Fruit fly (Drosophila melanogaster) whole organism, embryonic: ENCODE measurements around the gene Rab3GAP1.

Experiments
- Atf-2 ChIP-seq: fragments of 200-800 bp; sonication (Bioruptor generic); optimal IDR thresholded peaks from 2 replicates; lab custom pipeline; 2016; ENCODE audit warnings: missing biosample characterization, missing genetic modification characterization
- CG10959 ChIP-seq: fragments of 200-800 bp; sonication (Bioruptor generic); IDR thresholded peaks from 2 replicates; pipeline ENCODE4 v1.3.6; 2022; ENCODE audit warnings: missing biosample characterization, missing genetic modification characterization
- CG11398 ChIP-seq: fragments of 200-800 bp; sonication (Bioruptor generic); optimal IDR thresholded peaks from 2 replicates; lab custom pipeline; 2016; ENCODE audit warnings: missing biosample characterization, missing genetic modification characterization
- CG11695 ChIP-seq: fragments of 200-800 bp; sonication (Bioruptor generic); IDR thresholded peaks from 3 replicates; pipeline ENCODE4 v1.3.6; 2022; ENCODE audit warnings: missing biosample characterization, missing genetic modification characterization
- CG12236 ChIP-seq: fragments of 200-800 bp; sonication (Bioruptor generic); optimal IDR thresholded peaks from 2 replicates; lab custom pipeline; 2016; ENCODE audit warnings: missing biosample characterization, missing genetic modification characterization
- CG13287 ChIP-seq: fragments of 200-800 bp; sonication (Bioruptor generic); IDR thresholded peaks from 2 replicates; pipeline ENCODE4 v1.3.6; 2022; ENCODE audit warnings: missing biosample characterization, missing genetic modification characterization; ENCODE audit not compliant: partially characterized antibody
- CG13775 ChIP-seq: fragments of 200-800 bp; sonication (Bioruptor generic); optimal IDR thresholded peaks from 3 replicates; lab custom pipeline; 2017; ENCODE audit warnings: missing biosample characterization, mild to moderate bottlenecking, missing genetic modification characterization
- CG13894 ChIP-seq: fragments of 200-800 bp; sonication (Bioruptor generic); optimal IDR thresholded peaks from 3 replicates; lab custom pipeline; 2018; ENCODE audit warnings: missing biosample characterization, mild to moderate bottlenecking, missing genetic modification characterization, moderate library complexity
- CG15269 ChIP-seq: fragments of 200-800 bp; sonication (Bioruptor generic); optimal IDR thresholded peaks from 2 replicates; lab custom pipeline; 2018; ENCODE audit warnings: missing biosample characterization, mild to moderate bottlenecking, missing genetic modification characterization, moderate library complexity
- CG16813 ChIP-seq: fragments of 200-800 bp; sonication (Bioruptor generic); IDR thresholded peaks from 3 replicates; pipeline ENCODE4 v1.3.6; 2022; ENCODE audit warnings: missing biosample characterization, missing genetic modification characterization; ENCODE audit not compliant: partially characterized antibody
- CG17361 ChIP-seq: fragments of 200-800 bp; sonication (Bioruptor generic); IDR thresholded peaks from 3 replicates; pipeline ENCODE4 v1.3.6; 2022; ENCODE audit warnings: missing biosample characterization, missing genetic modification characterization
- CG3726 ChIP-seq: fragments of 200-800 bp; sonication (Bioruptor generic); IDR thresholded peaks from 3 replicates; pipeline ENCODE4, ENCODE4 v1.3.6; 2022; ENCODE audit warnings: missing biosample characterization, missing genetic modification characterization
- CG4404 ChIP-seq: fragments of 200-800 bp; sonication (Bioruptor generic); IDR thresholded peaks from 2 replicates; pipeline ENCODE4 v1.3.6; 2022; ENCODE audit warnings: missing biosample characterization, missing genetic modification characterization
- CG5180 ChIP-seq: fragments of 200-800 bp; sonication (Bioruptor generic); optimal IDR thresholded peaks from 3 replicates; lab custom pipeline; 2017; ENCODE audit warnings: missing biosample characterization, missing genetic modification characterization, mild to moderate bottlenecking, moderate library complexity, missing genetic modification reagents
- CG9609 ChIP-seq: fragments of 200-800 bp; sonication (Bioruptor generic); optimal IDR thresholded peaks from 3 replicates; lab custom pipeline; 2016; ENCODE audit warnings: missing biosample characterization, missing genetic modification characterization
- D ChIP-seq, 2 experiments: fragments of 200-800 bp in 1 of 2; fragments of >200 bp in 1 of 2; sonication (Bioruptor generic) in 1 of 2; optimal IDR thresholded peaks; 2 replicates in 1 of 2; 3 replicates in 1 of 2; lab custom pipeline; 2017; ENCODE audit warnings: mild to moderate bottlenecking in 1 of 2, missing biosample characterization in 1 of 2, missing genetic modification characterization in 1 of 2, missing genetic modification reagents in 1 of 2
- D19B ChIP-seq: fragments of 200-800 bp; sonication (Bioruptor generic); optimal IDR thresholded peaks from 2 replicates; lab custom pipeline; 2017; ENCODE audit warnings: missing biosample characterization, mild to moderate bottlenecking, missing genetic modification characterization
- Dll ChIP-seq: fragments of 200-800 bp; sonication (Bioruptor generic); IDR thresholded peaks from 4 replicates; pipeline ENCODE4 v1.3.6; 2022; ENCODE audit warnings: missing biosample characterization, missing genetic modification characterization; ENCODE audit not compliant: partially characterized antibody
- Drgx ChIP-seq: fragments of 200-800 bp; sonication (Bioruptor generic); IDR thresholded peaks from 2 replicates; pipeline ENCODE4 v1.3.6; 2022; ENCODE audit warnings: missing biosample characterization, missing genetic modification characterization
- E2f2 ChIP-seq: fragments of 200-800 bp; sonication (Bioruptor generic); IDR thresholded peaks from 2 replicates; pipeline ENCODE4 v1.3.6; 2022; ENCODE audit warnings: missing biosample characterization, missing genetic modification characterization
- ERR ChIP-seq: fragments of 200-800 bp; sonication (Bioruptor generic); optimal IDR thresholded peaks from 2 replicates; lab custom pipeline; 2016; ENCODE audit warnings: missing biosample characterization, missing genetic modification characterization
- Elba2 ChIP-seq: fragments of 200-800 bp; sonication (Bioruptor generic); optimal IDR thresholded peaks from 3 replicates; lab custom pipeline; 2016; ENCODE audit warnings: missing biosample characterization, missing genetic modification characterization
- Hmx ChIP-seq: fragments of 200-800 bp; sonication (Bioruptor generic); optimal IDR thresholded peaks from 2 replicates; lab custom pipeline; 2016; ENCODE audit warnings: missing biosample characterization, missing genetic modification characterization
- Kr ChIP-seq: fragments of 200-800 bp; sonication (Bioruptor generic); optimal IDR thresholded peaks from 2 replicates; lab custom pipeline; 2017; ENCODE audit warnings: missing biosample characterization, mild to moderate bottlenecking, missing genetic modification characterization
- Lhr ChIP-seq: fragments of 200-800 bp; sonication (Bioruptor generic); optimal IDR thresholded peaks from 3 replicates; lab custom pipeline; 2017; ENCODE audit warnings: mild to moderate bottlenecking, missing biosample characterization, missing genetic modification reagents, missing genetic modification characterization
- MTF-1 ChIP-seq: fragments of 200-800 bp; sonication (Bioruptor generic); optimal IDR thresholded peaks from 2 replicates; lab custom pipeline; 2018; ENCODE audit warnings: missing biosample characterization, mild to moderate bottlenecking, missing genetic modification characterization, borderline replicate concordance
- Max ChIP-seq: fragments of 200-800 bp; sonication (Bioruptor generic); optimal IDR thresholded peaks from 2 replicates; lab custom pipeline; 2016; ENCODE audit warnings: missing biosample characterization, mild to moderate bottlenecking, missing genetic modification characterization
- Mes4 ChIP-seq: fragments of 200-800 bp; sonication (Bioruptor generic); optimal IDR thresholded peaks from 2 replicates; lab custom pipeline; 2016; ENCODE audit warnings: missing biosample characterization, missing genetic modification characterization
- Optix ChIP-seq: fragments of 200-800 bp; sonication (Bioruptor generic); IDR thresholded peaks from 3 replicates; pipeline ENCODE4 v1.3.6; 2022; ENCODE audit warnings: missing biosample characterization, missing genetic modification characterization
- PHDP ChIP-seq: fragments of 200-800 bp; sonication (Bioruptor generic); optimal IDR thresholded peaks from 3 replicates; lab custom pipeline; 2018; ENCODE audit warnings: missing biosample characterization, mild to moderate bottlenecking, missing genetic modification characterization, moderate library complexity
- Sin3A ChIP-seq: fragments of >200 bp; optimal IDR thresholded peaks from 2 replicates; lab custom pipeline; 2018
- Tbp ChIP-seq: fragments of >200 bp; optimal IDR thresholded peaks from 2 replicates; lab custom pipeline; 2018; ENCODE audit warnings: missing biosample characterization, missing genetic modification characterization
- bsh ChIP-seq, 2 experiments: fragments of 200-800 bp; sonication (Bioruptor generic); optimal IDR thresholded peaks; 2 replicates each; lab custom pipeline; 2017 to 2018; ENCODE audit warnings: mild to moderate bottlenecking in 2 of 2, missing biosample characterization in 2 of 2, missing genetic modification characterization in 2 of 2, moderate library complexity in 1 of 2
- chif ChIP-seq, 2 experiments: fragments of 200-800 bp; sonication (Bioruptor generic); optimal IDR thresholded peaks; 3 replicates each; lab custom pipeline; 2016; ENCODE audit warnings: missing biosample characterization in 2 of 2, missing genetic modification characterization in 2 of 2
- chm ChIP-seq: fragments of 200-800 bp; sonication (Bioruptor generic); IDR thresholded peaks from 2 replicates; pipeline ENCODE4 v1.3.6; 2022; ENCODE audit warnings: missing biosample characterization, missing genetic modification characterization
- corto ChIP-seq: fragments of 200-800 bp; sonication (Bioruptor generic); optimal IDR thresholded peaks from 2 replicates; lab custom pipeline; 2016; ENCODE audit warnings: missing biosample characterization, mild to moderate bottlenecking, missing genetic modification characterization, moderate library complexity
- da ChIP-seq: fragments of 200-800 bp; sonication (Bioruptor generic); optimal IDR thresholded peaks from 2 replicates; lab custom pipeline; 2016; ENCODE audit warnings: missing biosample characterization, missing genetic modification characterization
- dan ChIP-seq: fragments of 200-800 bp; sonication (Bioruptor generic); IDR thresholded peaks from 2 replicates; pipeline ENCODE4 v1.3.6; 2022; ENCODE audit warnings: missing biosample characterization, missing genetic modification characterization
- fd3F ChIP-seq: fragments of 200-800 bp; sonication (Bioruptor generic); optimal IDR thresholded peaks from 2 replicates; lab custom pipeline; 2018; ENCODE audit warnings: missing biosample characterization, mild to moderate bottlenecking, missing genetic modification characterization, moderate library complexity
- fru ChIP-seq: fragments of >200 bp; optimal IDR thresholded peaks from 2 replicates; lab custom pipeline; 2017
- gcm ChIP-seq: fragments of 200-800 bp; sonication (Bioruptor generic); optimal IDR thresholded peaks from 2 replicates; lab custom pipeline; 2019; ENCODE audit warnings: missing biosample characterization, mild to moderate bottlenecking, missing genetic modification characterization, moderate library complexity
- gsb ChIP-seq: fragments of 200-800 bp; sonication (Bioruptor generic); IDR thresholded peaks from 2 replicates; pipeline ENCODE4 v1.3.6; 2022; ENCODE audit warnings: missing biosample characterization, missing genetic modification characterization
- gsb-n ChIP-seq: fragments of 200-800 bp; sonication (Bioruptor generic); optimal IDR thresholded peaks from 3 replicates; lab custom pipeline; 2018; ENCODE audit warnings: missing biosample characterization, mild to moderate bottlenecking, missing genetic modification characterization
- jumu ChIP-seq: fragments of 200-800 bp; sonication (Bioruptor generic); optimal IDR thresholded peaks from 3 replicates; lab custom pipeline; 2016; ENCODE audit warnings: missing biosample characterization, missing genetic modification characterization
- phol ChIP-seq: fragments of 200-800 bp; sonication (Bioruptor generic); optimal IDR thresholded peaks from 3 replicates; lab custom pipeline; 2018; ENCODE audit warnings: missing biosample characterization, mild to moderate bottlenecking, missing genetic modification characterization, moderate library complexity
- sima ChIP-seq: fragments of 200-800 bp; sonication (Bioruptor generic); optimal IDR thresholded peaks from 2 replicates; lab custom pipeline; 2016; ENCODE audit warnings: missing biosample characterization, missing genetic modification characterization
- slbo ChIP-seq: fragments of 200-800 bp; sonication (Bioruptor generic); IDR thresholded peaks from 2 replicates; pipeline ENCODE4 v1.3.6; 2022; ENCODE audit warnings: missing biosample characterization, missing genetic modification characterization
- stc ChIP-seq: fragments of 200-800 bp; sonication (Bioruptor generic); IDR thresholded peaks from 2 replicates; pipeline ENCODE4 v1.3.6; 2022; ENCODE audit warnings: missing biosample characterization, missing genetic modification characterization
- tin ChIP-seq: fragments of 200-800 bp; sonication (Bioruptor generic); optimal IDR thresholded peaks from 3 replicates; lab custom pipeline; 2016; ENCODE audit warnings: missing biosample characterization, missing genetic modification characterization
- tx ChIP-seq: fragments of 200-800 bp; sonication (Bioruptor generic); optimal IDR thresholded peaks from 2 replicates; lab custom pipeline; 2016; ENCODE audit warnings: missing biosample characterization, missing genetic modification characterization

Gene Rab3GAP1

dm6 chr2L:1643252-1643864, 32.4 kb upstream of the Rab3GAP1 start (continued):
- TF ChIP-seq phol (tag; lab: Kevin White, UChicago): peak; percentile 97
- peak; percentile 91 for TF ChIP-seq Max
- peak; percentile 95 for TF ChIP-seq CG13775
- TF ChIP-seq chif (GFP tag; optimal IDR thresholded peaks at IDR 0.05; lab: Kevin White, UChicago): peak; percentile 81 to 87
- TF ChIP-seq da: no peak
- TF ChIP-seq CG9609 (GFP tag; lab: Kevin White, UChicago): peak; percentile 86
- peak; percentile 83 for TF ChIP-seq Mes4 (GFP tag; lab: Kevin White, UChicago)
- no peak for TF ChIP-seq Kr
- TF ChIP-seq CG11695 (GFP tag; lab: Robert Waterston, UW): peak; percentile 98
- peak; percentile 98 for TF ChIP-seq CG17361
- TF ChIP-seq jumu (GFP tag; lab: Kevin White, UChicago): peak; percentile 82
- TF ChIP-seq fd3F (GFP tag; lab: Kevin White, UChicago): peak; percentile 98
- peak; percentile 91 for TF ChIP-seq MTF-1 (GFP tag; lab: Kevin White, UChicago)
- peak; percentile 53; the same call in 1 of the 2 replicates for TF ChIP-seq Drgx (GFP tag; lab: Robert Waterston, UW)
- TF ChIP-seq CG10959 (GFP tag; lab: Robert Waterston, UW): peak; percentile 67
- peak; percentile 95 for TF ChIP-seq tin (GFP tag; lab: Kevin White, UChicago)
- peak; percentile 87 for TF ChIP-seq tx
- peak; percentile 93 for TF ChIP-seq CG5180 (GFP tag; lab: Kevin White, UChicago)
- TF ChIP-seq CG16813 (GFP tag; lab: Robert Waterston, UW): no peak
- peak; percentile 87 for TF ChIP-seq Optix (GFP tag; lab: Robert Waterston, UW)
- TF ChIP-seq chm: peak; percentile 89
- TF ChIP-seq sima: peak; percentile 79
- TF ChIP-seq CG12236 (GFP tag; lab: Kevin White, UChicago): peak; percentile 76
- peak; percentile 92 for TF ChIP-seq CG4404 (GFP tag; lab: Robert Waterston, UW)
- peak; percentile 97 for TF ChIP-seq slbo (GFP tag; lab: Robert Waterston, UW)
- peak; percentile 93 for TF ChIP-seq CG3726 (GFP tag; lab: Robert Waterston, UW)
- no peak for TF ChIP-seq D (optimal IDR thresholded peaks at IDR 0.05; lab: Kevin White, UChicago)
- peak; percentile 95 for TF ChIP-seq D (GFP tag; optimal IDR thresholded peaks at IDR 0.05; lab: Kevin White, UChicago)
- TF ChIP-seq Hmx: peak; percentile 87
- no peak for TF ChIP-seq Dll
- peak; percentile 97 for TF ChIP-seq gcm (GFP tag; lab: Kevin White, UChicago)
- peak; percentile 96 for TF ChIP-seq gsb (GFP tag; lab: Robert Waterston, UW)
- peak; percentile 98 for TF ChIP-seq PHDP
- no peak for TF ChIP-seq fru (lab: Kevin White, UChicago)
- TF ChIP-seq Sin3A (lab: Kevin White, UChicago): no peak
- peak; percentile 95 for TF ChIP-seq D19B (GFP tag; lab: Kevin White, UChicago)
- peak; percentile 86 for TF ChIP-seq Lhr (GFP tag; lab: Kevin White, UChicago)
- TF ChIP-seq bsh (GFP tag; optimal IDR thresholded peaks at IDR 0.05; lab: Kevin White, UChicago): peak; percentile 65 to 94
- peak; percentile 96 for TF ChIP-seq CG13894 (tag; lab: Kevin White, UChicago)
- TF ChIP-seq corto (GFP tag; lab: Kevin White, UChicago): no peak
- peak; percentile 84 for TF ChIP-seq Atf-2 (GFP tag; lab: Kevin White, UChicago)
- TF ChIP-seq CG11398 (GFP tag; lab: Kevin White, UChicago): peak; percentile 63
- no peak for TF ChIP-seq Tbp (GFP tag; lab: Kevin White, UChicago)
- TF ChIP-seq ERR (GFP tag; lab: Kevin White, UChicago): peak; percentile 74
- peak; percentile 99 for TF ChIP-seq CG15269
- TF ChIP-seq E2f2: peak; percentile 83
- peak; percentile 92 for TF ChIP-seq gsb-n (tag; lab: Kevin White, UChicago)
- TF ChIP-seq stc (GFP tag; lab: Robert Waterston, UW): peak; percentile 97
- no peak for TF ChIP-seq Elba2 (GFP tag; lab: Kevin White, UChicago)
- peak; percentile 65; the same call in 1 of the 2 replicates for TF ChIP-seq dan (GFP tag; lab: Robert Waterston, UW)
- TF ChIP-seq CG13287 (GFP tag; lab: Robert Waterston, UW): peak; percentile 47; the same call in 1 of the 2 replicates
